Worm (Caenorhabditis elegans) whole organism, young adult: ENCODE results near the gene M03B6.5.

Experiments
- B0261.1 ChIP-seq: sonication (generic microtip); optimal IDR thresholded peaks from 2 replicates; lab custom pipeline; 2016; ENCODE audit warnings: mild to moderate bottlenecking, missing genetic modification characterization, moderate library complexity, missing compliant biosample characterization
- F55B11.4 ChIP-seq: sonication (generic microtip); optimal IDR thresholded peaks from 2 replicates; lab custom pipeline; 2016; ENCODE audit warnings: missing compliant biosample characterization, missing genetic modification characterization, borderline replicate concordance; ENCODE audit not compliant: insufficient read depth
- F57A8.1 ChIP-seq: fragments of 200-800 bp; sonication (Bioruptor generic); optimal IDR thresholded peaks from 2 replicates; lab custom pipeline; 2018; ENCODE audit warnings: mild to moderate bottlenecking, missing genetic modification characterization, moderate library complexity, missing compliant biosample characterization
- K12H6.12 ChIP-seq: fragments of 200-800 bp; sonication (Bioruptor generic); optimal IDR thresholded peaks from 2 replicates; lab custom pipeline; 2018; ENCODE audit warnings: mild to moderate bottlenecking, missing genetic modification characterization, missing compliant biosample characterization
- T26A5.8 ChIP-seq: sonication (generic microtip); optimal IDR thresholded peaks from 2 replicates; lab custom pipeline; 2016; ENCODE audit warnings: missing genetic modification characterization, missing compliant biosample characterization
- Y53F4B.3 ChIP-seq: fragments of 200-800 bp; sonication (Bioruptor generic); IDR thresholded peaks from 2 replicates; pipeline ENCODE4 v1.3.6; 2022; ENCODE audit warnings: missing genetic modification reagents, missing genetic modification characterization, missing compliant biosample characterization
- Y56A3A.18 ChIP-seq: fragments of 200-800 bp; sonication (Bioruptor generic); IDR thresholded peaks from 2 replicates; pipeline ENCODE4 v1.3.6; 2022; ENCODE audit warnings: missing genetic modification reagents, missing genetic modification characterization, missing compliant biosample characterization
- Y67H2A.10 ChIP-seq: fragments of 200-800 bp; sonication (Bioruptor generic); conservative IDR thresholded peaks from 2 replicates; pipeline ENCODE4 v1.3.6; 2022; ENCODE audit warnings: missing genetic modification reagents, missing genetic modification characterization, missing compliant biosample characterization
- ama-1 ChIP-seq, 3 experiments: fragments of 150-350 bp in 1 of 3; sonication (generic microtip) in 2 of 3; optimal IDR thresholded peaks; 2 replicates each; lab custom pipeline; 2014 to 2018; ENCODE audit warnings: missing biosample characterization in 2 of 3, missing genetic modification characterization in 2 of 3, missing genetic modification reagents in 2 of 3
- aptf-2 ChIP-seq: fragments of 200-800 bp; sonication (Bioruptor generic); conservative IDR thresholded peaks from 2 replicates; pipeline ENCODE4 v1.3.6; 2022; ENCODE audit warnings: missing genetic modification reagents, missing genetic modification characterization, missing compliant biosample characterization
- aptf-3 ChIP-seq: fragments of 200-800 bp; sonication (Bioruptor generic); IDR thresholded peaks from 2 replicates; pipeline ENCODE4 v1.3.6; 2022; ENCODE audit warnings: missing genetic modification characterization, missing compliant biosample characterization
- attf-5 ChIP-seq: fragments of 200-800 bp; sonication (Bioruptor generic); optimal IDR thresholded peaks from 2 replicates; lab custom pipeline; 2018; ENCODE audit warnings: mild to moderate bottlenecking, missing genetic modification characterization, missing compliant biosample characterization
- bed-1 ChIP-seq: fragments of 200-800 bp; sonication (Bioruptor generic); IDR thresholded peaks from 2 replicates; pipeline ENCODE4 v1.3.6; 2022; ENCODE audit warnings: missing genetic modification reagents, missing genetic modification characterization, missing compliant biosample characterization
- bed-2 ChIP-seq: fragments of 200-800 bp; sonication (Bioruptor generic); IDR thresholded peaks from 2 replicates; pipeline ENCODE4 v1.3.6; 2022; ENCODE audit warnings: missing genetic modification reagents, missing genetic modification characterization, missing compliant biosample characterization
- ccch-3 ChIP-seq: fragments of 200-800 bp; sonication (Bioruptor generic); optimal IDR thresholded peaks from 2 replicates; lab custom pipeline; 2018; ENCODE audit warnings: mild to moderate bottlenecking, missing genetic modification characterization, missing compliant biosample characterization
- cebp-2 ChIP-seq: fragments of 200-800 bp; sonication (Bioruptor generic); IDR thresholded peaks from 2 replicates; pipeline ENCODE4 v1.3.6; 2022; ENCODE audit warnings: missing genetic modification characterization, missing compliant biosample characterization
- ceh-91 ChIP-seq: fragments of 200-800 bp; sonication (Bioruptor generic); IDR thresholded peaks from 2 replicates; pipeline ENCODE4 v1.3.6; 2022; ENCODE audit warnings: missing genetic modification reagents, missing genetic modification characterization, missing compliant biosample characterization
- dpff-1 ChIP-seq: sonication (generic microtip); optimal IDR thresholded peaks from 2 replicates; lab custom pipeline; 2017; ENCODE audit warnings: mild to moderate bottlenecking, missing genetic modification characterization, missing compliant biosample characterization
- efl-1 ChIP-seq: fragments of 150-350 bp; optimal IDR thresholded peaks from 2 replicates; lab custom pipeline; 2014; ENCODE audit warnings: missing biosample characterization, missing genetic modification reagents, missing genetic modification characterization
- egl-44 ChIP-seq: fragments of 200-800 bp; sonication (Bioruptor generic); IDR thresholded peaks from 2 replicates; pipeline ENCODE4 v1.3.6; 2022; ENCODE audit warnings: missing genetic modification reagents, missing genetic modification characterization, missing compliant biosample characterization
- gei-17 ChIP-seq: fragments of 200-800 bp; sonication (Bioruptor generic); optimal IDR thresholded peaks from 2 replicates; lab custom pipeline; 2018; ENCODE audit warnings: mild to moderate bottlenecking, missing genetic modification characterization, missing compliant biosample characterization
- hmg-20 ChIP-seq: fragments of 200-800 bp; sonication (Bioruptor generic); IDR thresholded peaks from 2 replicates; pipeline ENCODE4 v1.3.6; 2022; ENCODE audit warnings: missing genetic modification reagents, missing genetic modification characterization, missing compliant biosample characterization
- hrde-1 ChIP-seq: sonication (generic microtip); optimal IDR thresholded peaks from 2 replicates; lab custom pipeline; 2016; ENCODE audit warnings: missing genetic modification characterization, mild to moderate bottlenecking, missing compliant biosample characterization, moderate library complexity, missing genotype, missing genetic modification reagents, borderline replicate concordance
- lag-1 ChIP-seq: fragments of 200-800 bp; sonication (Bioruptor generic); IDR thresholded peaks from 2 replicates; pipeline ENCODE4 v1.3.6; 2022; ENCODE audit warnings: missing genetic modification reagents, missing genetic modification characterization, missing compliant biosample characterization
- lin-26 ChIP-seq: fragments of 200-800 bp; sonication (Bioruptor generic); IDR thresholded peaks from 2 replicates; pipeline ENCODE4 v1.3.6; 2022; ENCODE audit warnings: missing genetic modification reagents, missing genetic modification characterization, missing compliant biosample characterization
- lin-40 ChIP-seq: sonication (generic microtip); optimal IDR thresholded peaks from 2 replicates; lab custom pipeline; 2016; ENCODE audit warnings: missing genetic modification characterization, mild to moderate bottlenecking, missing compliant biosample characterization, missing genotype, missing genetic modification reagents
- lsl-1 ChIP-seq: fragments of 200-800 bp; sonication (Bioruptor generic); optimal IDR thresholded peaks from 2 replicates; lab custom pipeline; 2018; ENCODE audit warnings: mild to moderate bottlenecking, missing genetic modification characterization, moderate library complexity, missing compliant biosample characterization
- lsy-27 ChIP-seq: sonication (generic microtip); optimal IDR thresholded peaks from 2 replicates; lab custom pipeline; 2017; ENCODE audit warnings: missing genetic modification characterization, mild to moderate bottlenecking, missing compliant biosample characterization, antibody characterized with exemption, missing genotype, borderline replicate concordance; ENCODE audit not compliant: insufficient read depth
- madf-10 ChIP-seq: sonication (generic microtip); optimal IDR thresholded peaks from 2 replicates; lab custom pipeline; 2016; ENCODE audit warnings: mild to moderate bottlenecking, missing genetic modification characterization, missing compliant biosample characterization
- madf-3 ChIP-seq: fragments of 200-800 bp; sonication (Bioruptor generic); IDR thresholded peaks from 2 replicates; pipeline ENCODE4 v1.3.6; 2022; ENCODE audit warnings: missing genetic modification reagents, missing genetic modification characterization, missing compliant biosample characterization
- mxl-1 ChIP-seq: sonication (generic microtip); optimal IDR thresholded peaks from 2 replicates; lab custom pipeline; 2016; ENCODE audit warnings: missing genetic modification characterization, missing compliant biosample characterization
- nhr-120 ChIP-seq: fragments of 200-800 bp; sonication (Bioruptor generic); IDR thresholded peaks from 2 replicates; pipeline ENCODE4 v1.3.6; 2022; ENCODE audit warnings: missing genetic modification characterization, missing compliant biosample characterization
- nhr-80 ChIP-seq: sonication (generic microtip); optimal IDR thresholded peaks from 2 replicates; lab custom pipeline; 2016; ENCODE audit warnings: missing genetic modification characterization, missing compliant biosample characterization
- nhr-90 ChIP-seq: sonication (generic microtip); optimal IDR thresholded peaks from 2 replicates; lab custom pipeline; 2016; ENCODE audit warnings: missing genotype, mild to moderate bottlenecking, missing genetic modification characterization, missing compliant biosample characterization
- pbrm-1 ChIP-seq: fragments of 200-800 bp; sonication (Bioruptor generic); IDR thresholded peaks from 2 replicates; pipeline ENCODE4 v1.3.6; 2022; ENCODE audit warnings: missing genetic modification reagents, missing genetic modification characterization, missing compliant biosample characterization
- rcor-1 ChIP-seq: fragments of 200-800 bp; sonication (Bioruptor generic); IDR thresholded peaks from 2 replicates; pipeline ENCODE4 v1.3.6; 2022; ENCODE audit warnings: missing genetic modification reagents, missing genetic modification characterization, missing compliant biosample characterization
- rpc-1 ChIP-seq, 2 experiments: fragments of 150-350 bp in 1 of 2; sonication (generic microtip) in 1 of 2; optimal IDR thresholded peaks; 2 replicates each; lab custom pipeline; 2014 to 2018; ENCODE audit warnings: missing biosample characterization in 1 of 2, missing genetic modification characterization in 1 of 2, missing genetic modification reagents in 1 of 2, missing genotype in 1 of 2
- sdz-38 ChIP-seq: sonication (generic microtip); optimal IDR thresholded peaks from 2 replicates; lab custom pipeline; 2016; ENCODE audit warnings: missing genotype, missing genetic modification characterization, missing compliant biosample characterization
- sptf-2 ChIP-seq: fragments of 200-800 bp; sonication (Bioruptor generic); optimal IDR thresholded peaks from 2 replicates; lab custom pipeline; 2018; ENCODE audit warnings: mild to moderate bottlenecking, missing genetic modification characterization, missing compliant biosample characterization
- tbx-9 ChIP-seq: sonication (generic microtip); optimal IDR thresholded peaks from 2 replicates; lab custom pipeline; 2016; ENCODE audit warnings: borderline replicate concordance, missing genetic modification characterization, inconsistent platforms, missing compliant biosample characterization
- zim-3 ChIP-seq: sonication (generic microtip); optimal IDR thresholded peaks from 2 replicates; lab custom pipeline; 2017; ENCODE audit warnings: mild to moderate bottlenecking, missing genetic modification characterization, moderate library complexity, missing compliant biosample characterization

The M03B6.5 gene

DNA sequence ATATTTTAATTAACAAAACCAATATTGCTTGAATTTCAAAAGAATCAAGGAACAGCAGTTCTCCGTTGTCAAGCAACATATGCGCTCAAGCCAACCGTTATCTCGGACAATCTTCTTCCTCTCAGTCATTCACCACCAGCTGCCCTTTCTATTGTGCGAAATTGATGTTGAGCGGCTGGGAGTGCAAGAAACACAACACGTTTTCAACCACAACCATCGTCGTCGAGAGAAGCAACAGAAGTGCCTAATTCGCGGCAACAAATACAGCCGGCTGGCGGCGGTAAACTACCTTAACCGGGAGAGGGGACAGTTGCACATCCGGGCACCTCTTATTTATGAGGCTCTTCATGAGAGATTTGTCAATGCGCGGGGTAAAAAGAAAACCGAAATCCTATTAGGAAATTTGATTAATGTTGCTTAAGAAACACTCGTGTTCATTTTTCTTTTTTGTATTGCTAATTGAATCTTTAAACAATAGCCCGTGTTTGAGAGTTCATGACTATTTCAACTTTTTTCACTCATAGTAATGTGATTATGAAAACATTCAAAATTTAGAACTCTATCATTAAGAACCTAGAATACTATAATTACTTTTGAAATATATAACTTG lies 38.1 kb downstream of the M03B6.5 start:
- TF ChIP-seq cebp-2 (GFP tag; lab: Robert Waterston, UW), result no peak
- TF ChIP-seq lsy-27 (tag; lab: Kevin White, UChicago), result no peak
- no peak for TF ChIP-seq ceh-91 (GFP tag; lab: Robert Waterston, UW)
- no peak for TF ChIP-seq lag-1 (GFP tag; lab: Robert Waterston, UW)
- no peak for TF ChIP-seq hrde-1 (tag; lab: Kevin White, UChicago)
- TF ChIP-seq pbrm-1, result no peak
- no peak for TF ChIP-seq bed-2 (GFP tag; lab: Robert Waterston, UW)
- no peak for TF ChIP-seq nhr-120 (GFP tag; lab: Robert Waterston, UW)
- TF ChIP-seq madf-3 (GFP tag; lab: Robert Waterston, UW), result no peak
- no peak for TF ChIP-seq efl-1 (GFP tag; lab: Kevin White, UChicago)
- no peak for TF ChIP-seq ccch-3
- TF ChIP-seq aptf-3 (GFP tag; lab: Robert Waterston, UW), result no peak
- no peak for TF ChIP-seq sdz-38 (tag; lab: Kevin White, UChicago)
- TF ChIP-seq dpff-1 (tag; lab: Kevin White, UChicago), result no peak
- no peak for TF ChIP-seq bed-1 (GFP tag; lab: Robert Waterston, UW)
- TF ChIP-seq Y67H2A.10 (GFP tag; lab: Robert Waterston, UW), result no peak
- no peak for TF ChIP-seq lsl-1 (GFP tag; lab: Kevin White, UChicago)
- no peak for TF ChIP-seq Y53F4B.3 (GFP tag; lab: Robert Waterston, UW)
- no peak for TF ChIP-seq nhr-90 (tag; lab: Kevin White, UChicago)
- TF ChIP-seq T26A5.8 (tag; lab: Kevin White, UChicago), result no peak

- TF ChIP-seq F55B11.4 (tag; lab: Kevin White, UChicago) (no peak), zim-3 (tag; lab: Kevin White, UChicago) (no peak), gei-17 (GFP tag; lab: Kevin White, UChicago) (no peak), madf-10 (tag; lab: Kevin White, UChicago) (no peak), pbrm-1 (no peak), attf-5 (GFP tag; lab: Kevin White, UChicago) (no peak), mxl-1 (tag; lab: Kevin White, UChicago) (no peak), Y56A3A.18 (GFP tag; lab: Robert Waterston, UW) (no peak), K12H6.12 (tag; lab: Kevin White, UChicago) (no peak), ama-1 (optimal IDR thresholded peaks at IDR 0.05; lab: Kevin White, UChicago) (no peak), ama-1 (GFP tag; optimal IDR thresholded peaks at IDR 0.05; lab: Kevin White, UChicago) (no peak)
Observed at ce11 chrX:13882639-13883038, 38.9 kb downstream of the M03B6.5 start, which contains the start of gene hlb-1. TSS of gene hlb-1 (minus strand) at chrX:13882739.

DNA sequence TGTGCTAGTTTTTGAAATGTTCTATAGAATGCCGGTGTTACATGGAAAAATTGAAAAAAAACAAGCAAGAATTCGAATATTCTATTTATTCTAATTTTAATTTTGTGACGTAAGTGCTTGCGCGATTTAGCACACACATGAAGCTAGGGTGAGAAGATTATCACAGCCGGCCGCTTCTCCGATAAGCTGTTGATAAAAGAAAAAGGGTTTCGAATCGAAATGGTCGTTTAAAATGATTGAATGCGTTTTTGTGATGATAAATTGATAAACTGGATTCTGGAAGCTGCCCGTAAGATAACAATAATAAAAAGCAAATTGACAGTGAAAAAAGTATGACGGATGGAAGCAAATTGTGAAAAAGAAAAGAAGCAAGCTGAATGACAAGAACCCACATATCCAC lies 40.4 kb downstream of the M03B6.5 start:
- TF ChIP-seq nhr-80 (tag; lab: Kevin White, UChicago) (peak; percentile 36), tbx-9 (tag; lab: Kevin White, UChicago) (no peak)

ce11 chrX:13885131-13885530 lies 41.4 kb downstream of the M03B6.5 start:
- TF ChIP-seq ceh-91 (GFP tag; lab: Robert Waterston, UW) (no peak), nhr-80 (tag; lab: Kevin White, UChicago) (peak; percentile 75)

DNA sequence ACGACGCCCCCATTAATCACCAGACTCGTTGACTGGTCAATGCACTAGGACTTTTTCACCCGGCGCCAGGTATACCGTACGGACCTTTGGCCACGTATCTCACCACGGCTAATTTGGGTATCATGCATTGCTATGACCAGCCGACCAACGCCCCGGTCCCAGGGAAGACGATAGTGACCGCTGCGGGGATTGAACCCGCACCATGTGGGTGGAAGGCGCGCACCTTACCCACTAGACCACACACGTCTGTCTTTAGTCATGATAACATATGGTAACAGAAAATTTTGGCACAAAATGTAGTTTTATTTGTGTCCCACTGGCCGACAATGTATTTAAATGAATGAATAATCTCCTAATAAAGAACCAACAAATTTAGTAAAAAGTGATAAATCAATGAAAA lies 42.4 kb downstream of the M03B6.5 start:
- TF ChIP-seq lin-26 (GFP tag; lab: Robert Waterston, UW), result peak; percentile 53; the same call in 1 of the 2 replicates
- TF ChIP-seq egl-44 (GFP tag; lab: Robert Waterston, UW), result 0 out of 2 replicates have a peak, but pooled peaks have one; percentile 23
- TF ChIP-seq aptf-2 (GFP tag; lab: Robert Waterston, UW), result 0 out of 2 replicates have a peak, but pooled peaks have one; percentile 19
- peak; percentile 22 for TF ChIP-seq rpc-1 (optimal IDR thresholded peaks at IDR 0.05; lab: Kevin White, UChicago)
- TF ChIP-seq rpc-1 (tag; optimal IDR thresholded peaks at IDR 0.05; lab: Kevin White, UChicago), result peak; percentile 55
- 0 out of 2 replicates have a peak, but pooled peaks have one; percentile 41 for TF ChIP-seq rcor-1 (GFP tag; lab: Robert Waterston, UW)
- no peak for TF ChIP-seq aptf-3 (GFP tag; lab: Robert Waterston, UW)
- no peak for TF ChIP-seq F57A8.1 (GFP tag; lab: Kevin White, UChicago)
- TF ChIP-seq hmg-20 (GFP tag; lab: Robert Waterston, UW), result 0 out of 2 replicates have a peak, but pooled peaks have one; percentile 17
- TF ChIP-seq lin-40, result no peak
- peak; percentile 2 for TF ChIP-seq B0261.1 (tag; lab: Kevin White, UChicago)
- peak; percentile 12 for TF ChIP-seq sptf-2
